Fruit fly (Drosophila melanogaster) whole organism, prepupa: ENCODE data around the gene OXA1L.

Experiments used
- Blimp-1 ChIP-seq: fragments of 200-800 bp; sonication (Bioruptor generic); optimal IDR thresholded peaks from 3 replicates; lab custom pipeline; 2017; ENCODE audit warnings: missing biosample characterization, missing genetic modification characterization, mild to moderate bottlenecking, moderate library complexity, missing genetic modification reagents
- CG10631 ChIP-seq: fragments of 200-800 bp; sonication (Bioruptor generic); optimal IDR thresholded peaks from 2 replicates; lab custom pipeline; 2016; ENCODE audit warnings: missing biosample characterization, missing genetic modification characterization
- CG10669 ChIP-seq: fragments of 200-800 bp; sonication (Bioruptor generic); optimal IDR thresholded peaks from 3 replicates; lab custom pipeline; 2018; ENCODE audit warnings: missing biosample characterization, mild to moderate bottlenecking, missing genetic modification characterization, moderate library complexity
- CG11762 ChIP-seq: fragments of 200-800 bp; sonication (Bioruptor generic); optimal IDR thresholded peaks from 3 replicates; lab custom pipeline; 2016; ENCODE audit warnings: missing biosample characterization, missing genetic modification characterization; ENCODE audit not compliant: insufficient read depth
- CG11902 ChIP-seq: fragments of 200-800 bp; sonication (Bioruptor generic); optimal IDR thresholded peaks from 3 replicates; lab custom pipeline; 2016; ENCODE audit warnings: missing biosample characterization, missing genetic modification characterization
- CG15336 ChIP-seq: fragments of 200-800 bp; sonication (Bioruptor generic); IDR thresholded peaks from 2 replicates; pipeline ENCODE4 v1.3.6; 2022; ENCODE audit warnings: missing biosample characterization, missing genetic modification characterization
- CG1621 ChIP-seq: fragments of 200-800 bp; sonication (Bioruptor generic); optimal IDR thresholded peaks from 3 replicates; lab custom pipeline; 2018; ENCODE audit warnings: missing biosample characterization, mild to moderate bottlenecking, missing genetic modification characterization
- CG16779 ChIP-seq: fragments of 200-800 bp; sonication (Bioruptor generic); optimal IDR thresholded peaks from 3 replicates; lab custom pipeline; 2017; ENCODE audit warnings: missing biosample characterization, mild to moderate bottlenecking, missing genetic modification characterization
- CG3032 ChIP-seq: fragments of 200-800 bp; optimal IDR thresholded peaks from 2 replicates; lab custom pipeline; 2019; ENCODE audit warnings: missing biosample characterization, mild to moderate bottlenecking, missing genetic modification characterization, moderate library complexity
- CG31627 ChIP-seq: fragments of 200-800 bp; sonication (Bioruptor generic); optimal IDR thresholded peaks from 3 replicates; lab custom pipeline; 2016; ENCODE audit warnings: missing biosample characterization, missing genetic modification characterization
- CG32006 ChIP-seq: fragments of 200-800 bp; sonication (Bioruptor generic); optimal IDR thresholded peaks from 3 replicates; lab custom pipeline; 2017; ENCODE audit warnings: missing biosample characterization, mild to moderate bottlenecking, missing genetic modification characterization
- CG34406 ChIP-seq: fragments of 200-800 bp; sonication (Bioruptor generic); optimal IDR thresholded peaks from 3 replicates; lab custom pipeline; 2016; ENCODE audit warnings: missing biosample characterization, missing genetic modification characterization
- CG3919 ChIP-seq: fragments of 200-800 bp; sonication (Bioruptor generic); optimal IDR thresholded peaks from 3 replicates; lab custom pipeline; 2016; ENCODE audit warnings: missing biosample characterization, missing genetic modification characterization
- CG6276 ChIP-seq: fragments of 200-800 bp; sonication (Bioruptor generic); optimal IDR thresholded peaks from 2 replicates; lab custom pipeline; 2017; ENCODE audit warnings: missing biosample characterization, mild to moderate bottlenecking, missing genetic modification characterization
- CG6854 ChIP-seq: fragments of 200-800 bp; sonication (Bioruptor generic); optimal IDR thresholded peaks from 2 replicates; lab custom pipeline; 2017; ENCODE audit warnings: missing biosample characterization, mild to moderate bottlenecking, missing genetic modification characterization
- CG8119 ChIP-seq: fragments of 200-800 bp; sonication (Bioruptor generic); IDR thresholded peaks from 3 replicates; pipeline ENCODE4 v1.3.6; 2022; ENCODE audit warnings: missing biosample characterization, missing genetic modification characterization
- CG8319 ChIP-seq: fragments of 200-800 bp; sonication (Bioruptor generic); optimal IDR thresholded peaks from 3 replicates; lab custom pipeline; 2016; ENCODE audit warnings: missing biosample characterization, missing genetic modification characterization
- CG9139 ChIP-seq: fragments of 200-800 bp; sonication (Bioruptor generic); optimal IDR thresholded peaks from 3 replicates; lab custom pipeline; 2017; ENCODE audit warnings: missing biosample characterization, mild to moderate bottlenecking, missing genetic modification characterization
- Eip75B ChIP-seq: fragments of 200-800 bp; sonication (Bioruptor generic); optimal IDR thresholded peaks from 3 replicates; lab custom pipeline; 2016; ENCODE audit warnings: missing biosample characterization, missing genetic modification characterization
- Eip93F ChIP-seq: fragments of 200-800 bp; sonication (Bioruptor generic); optimal IDR thresholded peaks from 2 replicates; lab custom pipeline; 2016; ENCODE audit warnings: missing biosample characterization, mild to moderate bottlenecking, missing genetic modification characterization
- Ets21C ChIP-seq: fragments of 200-800 bp; sonication (Bioruptor generic); optimal IDR thresholded peaks from 3 replicates; lab custom pipeline; 2016; ENCODE audit warnings: missing biosample characterization, missing genetic modification characterization
- Ets96B ChIP-seq: fragments of 200-800 bp; optimal IDR thresholded peaks from 2 replicates; lab custom pipeline; 2019; ENCODE audit warnings: missing biosample characterization, mild to moderate bottlenecking, missing genetic modification characterization, moderate library complexity
- Gug ChIP-seq: fragments of 200-800 bp; sonication (Bioruptor generic); IDR thresholded peaks from 2 replicates; pipeline ENCODE4 v1.3.6; 2022; ENCODE audit warnings: missing biosample characterization, missing genetic modification characterization
- Hr38 ChIP-seq: sonication (Bioruptor generic); optimal IDR thresholded peaks from 2 replicates; lab custom pipeline; 2016; ENCODE audit warnings: missing biosample characterization, missing genetic modification characterization
- Hr4 ChIP-seq: fragments of 200-800 bp; sonication (Bioruptor generic); optimal IDR thresholded peaks from 3 replicates; lab custom pipeline; 2016; ENCODE audit warnings: missing biosample characterization, missing genetic modification characterization
- Lpt ChIP-seq: fragments of 200-800 bp; sonication (Bioruptor generic); optimal IDR thresholded peaks from 3 replicates; lab custom pipeline; 2016; ENCODE audit warnings: missing biosample characterization, missing genetic modification characterization
- Met ChIP-seq: fragments of 200-800 bp; sonication (Bioruptor generic); optimal IDR thresholded peaks from 3 replicates; lab custom pipeline; 2016; ENCODE audit warnings: missing biosample characterization, missing genetic modification characterization
- Smox ChIP-seq: fragments of 200-800 bp; sonication (Bioruptor generic); optimal IDR thresholded peaks from 3 replicates; lab custom pipeline; 2016; ENCODE audit warnings: missing biosample characterization, missing genetic modification characterization
- Sox102F ChIP-seq: fragments of 200-800 bp; sonication (Bioruptor generic); optimal IDR thresholded peaks from 2 replicates; lab custom pipeline; 2016; ENCODE audit warnings: missing biosample characterization, mild to moderate bottlenecking, missing genetic modification characterization
- Sox14 ChIP-seq: fragments of 200-800 bp; sonication (Bioruptor generic); optimal IDR thresholded peaks from 3 replicates; lab custom pipeline; 2016; ENCODE audit warnings: missing biosample characterization, missing genetic modification characterization
- Sox15 ChIP-seq: fragments of 200-800 bp; sonication (Bioruptor generic); optimal IDR thresholded peaks from 3 replicates; lab custom pipeline; 2016; ENCODE audit warnings: missing biosample characterization, missing genetic modification characterization
- acj6 ChIP-seq: fragments of 200-800 bp; sonication (Bioruptor generic); optimal IDR thresholded peaks from 3 replicates; lab custom pipeline; 2016; ENCODE audit warnings: missing biosample characterization, missing genetic modification characterization
- cyc ChIP-seq: fragments of 200-800 bp; sonication (Bioruptor generic); optimal IDR thresholded peaks from 3 replicates; lab custom pipeline; 2016; ENCODE audit warnings: missing biosample characterization, missing genetic modification characterization
- dac ChIP-seq: fragments of 200-800 bp; sonication (Bioruptor generic); optimal IDR thresholded peaks from 2 replicates; lab custom pipeline; 2017; ENCODE audit warnings: missing biosample characterization, mild to moderate bottlenecking, missing genetic modification characterization
- dsx ChIP-seq: fragments of 200-800 bp; optimal IDR thresholded peaks from 3 replicates; lab custom pipeline; 2019; ENCODE audit warnings: missing biosample characterization, mild to moderate bottlenecking, missing genetic modification characterization, moderate library complexity; ENCODE audit not compliant: poor library complexity, severe bottlenecking
- eg ChIP-seq: fragments of 200-800 bp; sonication (Bioruptor generic); IDR thresholded peaks from 3 replicates; pipeline ENCODE4 v1.3.6; 2022; ENCODE audit warnings: missing biosample characterization, missing genetic modification characterization
- esn ChIP-seq: fragments of 200-800 bp; sonication (Bioruptor generic); optimal IDR thresholded peaks from 2 replicates; lab custom pipeline; 2016; ENCODE audit warnings: missing biosample characterization, mild to moderate bottlenecking, missing genetic modification characterization, moderate library complexity
- fd59A ChIP-seq: fragments of 200-800 bp; sonication (Bioruptor generic); optimal IDR thresholded peaks from 2 replicates; lab custom pipeline; 2017; ENCODE audit warnings: missing biosample characterization, mild to moderate bottlenecking, missing genetic modification characterization, missing genetic modification reagents
- fkh ChIP-seq: fragments of 200-800 bp; sonication (Bioruptor generic); optimal IDR thresholded peaks from 3 replicates; lab custom pipeline; 2017; ENCODE audit warnings: missing biosample characterization, mild to moderate bottlenecking, missing genetic modification characterization, moderate library complexity
- lz ChIP-seq: fragments of 200-800 bp; sonication (Bioruptor generic); optimal IDR thresholded peaks from 3 replicates; lab custom pipeline; 2016; ENCODE audit warnings: missing biosample characterization, missing genetic modification characterization
- net ChIP-seq: fragments of 200-800 bp; sonication (Bioruptor generic); optimal IDR thresholded peaks from 3 replicates; lab custom pipeline; 2016; ENCODE audit warnings: missing biosample characterization, missing genetic modification characterization
- salr ChIP-seq, 2 experiments: fragments of 200-800 bp; sonication (Bioruptor generic); optimal IDR thresholded peaks; 3 replicates each; lab custom pipeline; 2016 to 2018; ENCODE audit warnings: missing biosample characterization in 2 of 2, missing genetic modification characterization in 2 of 2, mild to moderate bottlenecking in 1 of 2
- spab ChIP-seq: fragments of 200-800 bp; sonication (Bioruptor generic); optimal IDR thresholded peaks from 2 replicates; lab custom pipeline; 2017; ENCODE audit warnings: missing biosample characterization, mild to moderate bottlenecking, missing genetic modification characterization, missing genetic modification reagents
- ss ChIP-seq, 2 experiments: fragments of 200-800 bp; sonication (Bioruptor generic); optimal IDR thresholded peaks; 2 replicates in 1 of 2; 3 replicates in 1 of 2; lab custom pipeline; 2017 to 2018; ENCODE audit warnings: mild to moderate bottlenecking in 2 of 2, missing biosample characterization in 2 of 2, missing genetic modification characterization in 2 of 2, moderate library complexity in 1 of 2
- svp ChIP-seq: fragments of 200-800 bp; sonication (Bioruptor generic); peaks from one replicate; lab custom pipeline; 2016; ENCODE audit warnings: missing biosample characterization, missing genetic modification characterization
- topi ChIP-seq: fragments of 200-800 bp; sonication (Bioruptor generic); optimal IDR thresholded peaks from 3 replicates; lab custom pipeline; 2016; ENCODE audit warnings: missing biosample characterization, missing genetic modification characterization
- vri ChIP-seq: fragments of 200-800 bp; sonication (Bioruptor generic); optimal IDR thresholded peaks from 3 replicates; lab custom pipeline; 2016; ENCODE audit warnings: missing biosample characterization, mild to moderate bottlenecking, missing genetic modification characterization

Gene OXA1L

dm6 chr3L:10904770-10905169, 18.5 kb upstream of the OXA1L start (continued):
- TF ChIP-seq CG16779 (tag; lab: Kevin White, UChicago) (no peak), svp (GFP tag; lab: Kevin White, UChicago) (no peak), dsx (GFP tag; lab: Kevin White, UChicago) (no peak), CG6276 (GFP tag; lab: Kevin White, UChicago) (no peak), dac (GFP tag; lab: Kevin White, UChicago) (no peak), fkh (GFP tag; lab: Kevin White, UChicago) (no peak), topi (GFP tag; lab: Kevin White, UChicago) (no peak), CG8119 (GFP tag; lab: Robert Waterston, UW) (no peak), net (GFP tag; lab: Kevin White, UChicago) (no peak), Eip75B (peak; percentile 11), Lpt (GFP tag; lab: Kevin White, UChicago) (peak; percentile 12), salr (GFP tag; optimal IDR thresholded peaks at IDR 0.05; lab: Kevin White, UChicago) (no peak), Hr4 (GFP tag; lab: Kevin White, UChicago) (no peak), CG9139 (GFP tag; lab: Kevin White, UChicago) (no peak), CG3919 (GFP tag; lab: Kevin White, UChicago) (peak; percentile 49), Blimp-1 (GFP tag; lab: Kevin White, UChicago) (no peak), CG6854 (GFP tag; lab: Kevin White, UChicago) (no peak), CG8319 (no peak), CG1621 (no peak), CG32006 (GFP tag; lab: Kevin White, UChicago) (peak; percentile 36), acj6 (peak; percentile 2), esn (peak; percentile 9), fd59A (GFP tag; lab: Kevin White, UChicago) (no peak), Hr38 (GFP tag; lab: Kevin White, UChicago) (no peak), lz (GFP tag; lab: Kevin White, UChicago) (no peak), Ets96B (tag; lab: Kevin White, UChicago) (peak; percentile 40), CG10669 (GFP tag; lab: Kevin White, UChicago) (peak; percentile 41)

- no peak for TF ChIP-seq Gug (GFP tag; lab: Robert Waterston, UW)
- TF ChIP-seq Sox102F (GFP tag; lab: Kevin White, UChicago): no peak
- TF ChIP-seq CG31627 (GFP tag; lab: Kevin White, UChicago): no peak
- TF ChIP-seq Sox14 (GFP tag; lab: Kevin White, UChicago): no peak
- no peak; the same call in none of the 2 replicates for TF ChIP-seq CG15336
- TF ChIP-seq eg: 0 out of 3 replicates have a peak, but pooled peaks have one; percentile 30
- no peak for TF ChIP-seq vri (GFP tag; lab: Kevin White, UChicago)
- TF ChIP-seq Hr4 (GFP tag; lab: Kevin White, UChicago): peak; percentile 22
- TF ChIP-seq CG3032: peak; percentile 37
- TF ChIP-seq CG32006 (GFP tag; lab: Kevin White, UChicago): peak; percentile 76
- no peak for TF ChIP-seq spab (GFP tag; lab: Kevin White, UChicago)
- TF ChIP-seq CG9139 (GFP tag; lab: Kevin White, UChicago): no peak
- no peak for TF ChIP-seq Eip75B
- TF ChIP-seq Eip93F: no peak
- no peak for TF ChIP-seq Ets21C (GFP tag; lab: Kevin White, UChicago)
- no peak for TF ChIP-seq Sox15
- TF ChIP-seq ss (GFP tag; optimal IDR thresholded peaks at IDR 0.05; lab: Kevin White, UChicago): no peak
- no peak for TF ChIP-seq CG3919 (GFP tag; lab: Kevin White, UChicago)
- no peak for TF ChIP-seq CG1621
- no peak for TF ChIP-seq CG34406
- TF ChIP-seq CG10631 (GFP tag; lab: Kevin White, UChicago): peak; percentile 38
- TF ChIP-seq Blimp-1 (GFP tag; lab: Kevin White, UChicago): no peak
- TF ChIP-seq lz (GFP tag; lab: Kevin White, UChicago): no peak
- no peak for TF ChIP-seq dsx (GFP tag; lab: Kevin White, UChicago)
- TF ChIP-seq Lpt (GFP tag; lab: Kevin White, UChicago): peak; percentile 13
- TF ChIP-seq Met (GFP tag; lab: Kevin White, UChicago): no peak
- TF ChIP-seq CG10669 (GFP tag; lab: Kevin White, UChicago): peak; percentile 12
- TF ChIP-seq Smox (GFP tag; lab: Kevin White, UChicago): no peak
- no peak for TF ChIP-seq net (GFP tag; lab: Kevin White, UChicago)
- TF ChIP-seq CG11902 (GFP tag; lab: Kevin White, UChicago): no peak
- no peak for TF ChIP-seq fd59A (GFP tag; lab: Kevin White, UChicago)
- TF ChIP-seq CG11762 (GFP tag; lab: Kevin White, UChicago): no peak
- no peak for TF ChIP-seq CG6854 (GFP tag; lab: Kevin White, UChicago)
- peak; percentile 16 for TF ChIP-seq dac (GFP tag; lab: Kevin White, UChicago)
- TF ChIP-seq CG16779 (tag; lab: Kevin White, UChicago): peak; percentile 13
- TF ChIP-seq cyc (GFP tag; lab: Kevin White, UChicago): peak; percentile 6
- TF ChIP-seq topi (GFP tag; lab: Kevin White, UChicago): peak; percentile 31
Observed at dm6 chr3L:10903449-10903848, 17.2 kb upstream of the OXA1L start.
